Fruit fly (Drosophila melanogaster): Measurements from ENCODE around the gene CG34376.

Gene CG34376

DNA sequence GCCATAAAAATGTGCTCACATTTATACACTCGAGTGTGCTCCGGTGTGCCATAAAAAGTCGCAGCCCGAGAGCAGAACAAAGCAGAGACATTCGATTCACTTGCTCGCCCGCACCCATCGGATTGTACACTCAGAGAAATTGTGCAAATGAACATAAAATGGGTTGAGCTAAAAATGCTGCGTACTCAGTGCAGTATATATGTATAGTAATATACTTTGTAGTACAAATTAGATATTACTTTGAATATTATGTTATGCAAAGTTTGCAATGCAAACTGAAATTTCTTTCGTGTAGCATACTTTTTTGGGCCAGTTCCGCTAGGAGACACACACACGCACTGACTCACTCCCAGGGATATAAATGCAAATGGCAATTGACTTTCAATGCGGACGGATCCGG lies 55.7 kb downstream of the CG34376 start (continued):
- no peak for TF ChIP-seq CG12104 (GFP tag; optimal IDR thresholded peaks at IDR 0.05)
- TF ChIP-seq CG14441 (GFP tag; IDR thresholded peaks at IDR 0.05): no peak
- TF ChIP-seq twi (tag; optimal IDR thresholded peaks at IDR 0.05): no peak
- TF ChIP-seq CG3407 (GFP tag; optimal IDR thresholded peaks at IDR 0.05): no peak
- TF ChIP-seq abd-A (tag; optimal IDR thresholded peaks at IDR 0.05): no peak
- no peak for TF ChIP-seq Spps (tag; optimal IDR thresholded peaks at IDR 0.05)
- no peak for TF ChIP-seq fd3F (GFP tag; optimal IDR thresholded peaks at IDR 0.05)
- peak; percentile 66 for TF ChIP-seq CG12769 (tag; optimal IDR thresholded peaks at IDR 0.05)
- TF ChIP-seq lmd (GFP tag; IDR thresholded peaks at IDR 0.05): peak; percentile 18; the same call in 1 of the 2 replicates
- TF ChIP-seq slbo (GFP tag; IDR thresholded peaks at IDR 0.05): peak; percentile 45; the same call in 1 of the 2 replicates
- no peak for TF ChIP-seq esg (GFP tag; conservative IDR thresholded peaks at IDR 0.05)
- TF ChIP-seq ERR (GFP tag; optimal IDR thresholded peaks at IDR 0.05): no peak
- TF ChIP-seq CG4617 (GFP tag; optimal IDR thresholded peaks at IDR 0.05; ENCODE audit: borderline replicate concordance): no peak
- no peak for TF ChIP-seq CG3995 (GFP tag; optimal IDR thresholded peaks at IDR 0.05)
- no peak for TF ChIP-seq CG10209 (GFP tag; optimal IDR thresholded peaks at IDR 0.05)
- no peak for TF ChIP-seq BtbVII (GFP tag; optimal IDR thresholded peaks at IDR 0.05)
- no peak for TF ChIP-seq CrebB (tag; optimal IDR thresholded peaks at IDR 0.05)
- TF ChIP-seq Oli (tag; optimal IDR thresholded peaks at IDR 0.05): no peak
- no peak for TF ChIP-seq CG16815 (GFP tag; optimal IDR thresholded peaks at IDR 0.05)
- TF ChIP-seq CG12659 (GFP tag; optimal IDR thresholded peaks at IDR 0.05): no peak
- no peak for TF ChIP-seq ash1 (GFP tag; optimal IDR thresholded peaks at IDR 0.05)
- TF ChIP-seq CG9876 (GFP tag; optimal IDR thresholded peaks at IDR 0.05): no peak
- no peak for TF ChIP-seq Atf-2 (GFP tag; optimal IDR thresholded peaks at IDR 0.05)
- TF ChIP-seq B-H1 (GFP tag; IDR thresholded peaks at IDR 0.05): no peak
- TF ChIP-seq ssp (GFP tag; IDR thresholded peaks at IDR 0.05): no peak
- no peak for TF ChIP-seq danr (GFP tag; IDR thresholded peaks at IDR 0.05)
- TF ChIP-seq dati (GFP tag; IDR thresholded peaks at IDR 0.05): no peak
- TF ChIP-seq gem (tag; optimal IDR thresholded peaks at IDR 0.05): peak; percentile 34
- no peak for TF ChIP-seq Hr39 (optimal IDR thresholded peaks at IDR 0.05)
- TF ChIP-seq CG8281 (tag; optimal IDR thresholded peaks at IDR 0.05): no peak
- no peak for TF ChIP-seq CG2889 (GFP tag; IDR thresholded peaks at IDR 0.05)
- TF ChIP-seq CG17359 (tag; optimal IDR thresholded peaks at IDR 0.05): peak; percentile 7
- no peak for TF ChIP-seq CG16813 (GFP tag; IDR thresholded peaks at IDR 0.05; ENCODE audit: partially characterized antibody)
- no peak for TF ChIP-seq Nf-YA (GFP tag; IDR thresholded peaks at IDR 0.05)
- no peak for TF ChIP-seq bab2 (GFP tag; optimal IDR thresholded peaks at IDR 0.05)
- TF ChIP-seq cg (GFP tag; optimal IDR thresholded peaks at IDR 0.05): no peak
- TF ChIP-seq CTCF (GFP tag; optimal IDR thresholded peaks at IDR 0.05): no peak
- TF ChIP-seq aop (GFP tag; IDR thresholded peaks at IDR 0.05): no peak
- no peak for TF ChIP-seq CG16863 (GFP tag; optimal IDR thresholded peaks at IDR 0.05)
- TF ChIP-seq sd (tag; optimal IDR thresholded peaks at IDR 0.05): no peak
- TF ChIP-seq Scr (GFP tag; IDR thresholded peaks at IDR 0.05; ENCODE audit: partially characterized antibody): no peak
- TF ChIP-seq vvl (GFP tag; IDR thresholded peaks at IDR 0.05): no peak
- TF ChIP-seq z (GFP tag; IDR thresholded peaks at IDR 0.05): no peak
- TF ChIP-seq NfI (GFP tag; optimal IDR thresholded peaks at IDR 0.05): peak; percentile 12
- TF ChIP-seq CG7928 (GFP tag; optimal IDR thresholded peaks at IDR 0.05): no peak
- no peak for TF ChIP-seq Usf (GFP tag; optimal IDR thresholded peaks at IDR 0.05)
- TF ChIP-seq lola (GFP tag; optimal IDR thresholded peaks at IDR 0.05): no peak
- TF ChIP-seq exex (tag; optimal IDR thresholded peaks at IDR 0.05): no peak
- peak; percentile 41; the same call in 1 of the 2 replicates for TF ChIP-seq CG9932 (GFP tag; IDR thresholded peaks at IDR 0.05)
- TF ChIP-seq CG4328 (GFP tag; optimal IDR thresholded peaks at IDR 0.05): no peak
- no peak for TF ChIP-seq CG7786 (GFP tag; optimal IDR thresholded peaks at IDR 0.05)
- no peak for TF ChIP-seq Dip2 (GFP tag; IDR thresholded peaks at IDR 0.05)
- TF ChIP-seq sr (GFP tag; IDR thresholded peaks at IDR 0.05): no peak
